Fruit fly (Drosophila melanogaster) whole organism, embryonic: Measurements from ENCODE around the gene CG2889.

Source experiments
- Adf1 ChIP-seq: fragments of 200-800 bp; sonication (Bioruptor generic); IDR thresholded peaks from 2 replicates; pipeline ENCODE4 v1.3.6; 2022; ENCODE audit warnings: missing biosample characterization, missing genetic modification characterization
- CG11456 ChIP-seq: fragments of 200-800 bp; sonication (Bioruptor generic); IDR thresholded peaks from 3 replicates; pipeline ENCODE4 v1.3.6; 2022; ENCODE audit warnings: missing biosample characterization, missing genetic modification characterization
- CG11560 ChIP-seq: fragments of 200-800 bp; sonication (Bioruptor generic); IDR thresholded peaks from 3 replicates; pipeline ENCODE4 v1.3.6; 2022; ENCODE audit warnings: missing biosample characterization, missing genetic modification characterization
- CG11723 ChIP-seq: fragments of 200-800 bp; sonication (Bioruptor generic); optimal IDR thresholded peaks from 2 replicates; lab custom pipeline; 2017; ENCODE audit warnings: missing biosample characterization, mild to moderate bottlenecking, missing genetic modification characterization
- CG12155 ChIP-seq: fragments of 200-800 bp; sonication (Bioruptor generic); optimal IDR thresholded peaks from 3 replicates; lab custom pipeline; 2016; ENCODE audit warnings: missing biosample characterization, missing genetic modification characterization
- CG12659 ChIP-seq: fragments of 200-800 bp; sonication (Bioruptor generic); optimal IDR thresholded peaks from 3 replicates; lab custom pipeline; 2017; ENCODE audit warnings: mild to moderate bottlenecking, missing biosample characterization, missing genetic modification reagents, missing genetic modification characterization
- CG13424 ChIP-seq: fragments of 200-800 bp; sonication (Bioruptor generic); optimal IDR thresholded peaks from 2 replicates; lab custom pipeline; 2019; ENCODE audit warnings: missing biosample characterization, mild to moderate bottlenecking, missing genetic modification characterization, moderate library complexity
- CG16779 ChIP-seq: fragments of 200-800 bp; sonication (Bioruptor generic); IDR thresholded peaks from 2 replicates; pipeline ENCODE4 v1.3.6; 2022; ENCODE audit warnings: missing biosample characterization, missing genetic modification characterization
- CG2116 ChIP-seq: fragments of 200-800 bp; sonication (Bioruptor generic); optimal IDR thresholded peaks from 3 replicates; lab custom pipeline; 2018; ENCODE audit warnings: missing biosample characterization, mild to moderate bottlenecking, missing genetic modification characterization
- CG2199 ChIP-seq: fragments of 200-800 bp; sonication (Bioruptor generic); IDR thresholded peaks from 3 replicates; pipeline ENCODE4 v1.3.6; 2022; ENCODE audit warnings: missing biosample characterization, missing genetic modification characterization
- CG3065 ChIP-seq: fragments of 200-800 bp; sonication (Bioruptor generic); optimal IDR thresholded peaks from 2 replicates; lab custom pipeline; 2016; ENCODE audit warnings: missing biosample characterization, missing genetic modification characterization
- CG31441 ChIP-seq: fragments of 200-800 bp; sonication (Bioruptor generic); IDR thresholded peaks from 2 replicates; pipeline ENCODE4 v1.3.6; 2022; ENCODE audit warnings: missing biosample characterization, missing genetic modification characterization
- CG32767 ChIP-seq: fragments of 200-800 bp; sonication (Bioruptor generic); IDR thresholded peaks from 2 replicates; pipeline ENCODE4 v1.3.6; 2022; ENCODE audit warnings: missing biosample characterization, missing genetic modification characterization
- CG6654 ChIP-seq: fragments of 200-800 bp; sonication (Bioruptor generic); optimal IDR thresholded peaks from 2 replicates; lab custom pipeline; 2017; ENCODE audit warnings: missing biosample characterization, mild to moderate bottlenecking, missing genetic modification characterization
- CG6683 ChIP-seq: fragments of 200-800 bp; sonication (Bioruptor generic); optimal IDR thresholded peaks from 2 replicates; lab custom pipeline; 2017; ENCODE audit warnings: missing biosample characterization, mild to moderate bottlenecking, missing genetic modification characterization, missing genetic modification reagents
- CG6791 ChIP-seq: fragments of 200-800 bp; sonication (Bioruptor generic); IDR thresholded peaks from 3 replicates; pipeline ENCODE4 v1.3.6; 2022; ENCODE audit warnings: missing biosample characterization, missing genetic modification characterization; ENCODE audit not compliant: partially characterized antibody
- CG7372 ChIP-seq: fragments of 200-800 bp; sonication (Bioruptor generic); IDR thresholded peaks from 2 replicates; pipeline ENCODE4 v1.3.6; 2022; ENCODE audit warnings: missing biosample characterization, missing genetic modification characterization
- CrebB ChIP-seq: fragments of 200-800 bp; sonication (Bioruptor generic); optimal IDR thresholded peaks from 3 replicates; lab custom pipeline; 2018; ENCODE audit warnings: missing biosample characterization, mild to moderate bottlenecking, missing genetic modification characterization
- Deaf1 ChIP-seq: fragments of 200-800 bp; optimal IDR thresholded peaks from 3 replicates; lab custom pipeline; 2019; ENCODE audit warnings: missing biosample characterization, mild to moderate bottlenecking, missing genetic modification characterization, moderate library complexity
- Dref ChIP-seq: fragments of 200-800 bp; sonication (Bioruptor generic); IDR thresholded peaks from 2 replicates; pipeline ENCODE4 v1.3.6; 2022; ENCODE audit warnings: missing biosample characterization, missing genetic modification characterization
- Gug ChIP-seq: fragments of 200-800 bp; sonication (Bioruptor generic); IDR thresholded peaks from 4 replicates; pipeline ENCODE4 v1.3.6; 2022; ENCODE audit warnings: missing biosample characterization, missing genetic modification characterization
- Lim3 ChIP-seq: fragments of 200-800 bp; sonication (Bioruptor generic); IDR thresholded peaks from 2 replicates; pipeline ENCODE4 v1.3.6; 2022; ENCODE audit warnings: missing biosample characterization, missing genetic modification characterization
- Mes4 ChIP-seq: fragments of 200-800 bp; sonication (Bioruptor generic); optimal IDR thresholded peaks from 2 replicates; lab custom pipeline; 2016; ENCODE audit warnings: missing biosample characterization, missing genetic modification characterization
- Optix ChIP-seq: fragments of 200-800 bp; sonication (Bioruptor generic); IDR thresholded peaks from 3 replicates; pipeline ENCODE4 v1.3.6; 2022; ENCODE audit warnings: missing biosample characterization, missing genetic modification characterization
- Ptx1 ChIP-seq: fragments of 200-800 bp; sonication (Bioruptor generic); IDR thresholded peaks from 2 replicates; pipeline ENCODE4 v1.3.6; 2022; ENCODE audit warnings: missing biosample characterization, missing genetic modification characterization
- Spps ChIP-seq: fragments of 200-800 bp; sonication (Bioruptor generic); optimal IDR thresholded peaks from 2 replicates; lab custom pipeline; 2018; ENCODE audit warnings: missing biosample characterization, mild to moderate bottlenecking, missing genetic modification characterization
- Sry-β ChIP-seq: fragments of 200-800 bp; sonication (Bioruptor generic); optimal IDR thresholded peaks from 2 replicates; lab custom pipeline; 2018; ENCODE audit warnings: missing biosample characterization, mild to moderate bottlenecking, missing genetic modification characterization, moderate library complexity
- Ssrp ChIP-seq: fragments of 200-800 bp; sonication (Bioruptor generic); optimal IDR thresholded peaks from 2 replicates; lab custom pipeline; 2018; ENCODE audit warnings: missing biosample characterization, mild to moderate bottlenecking, missing genetic modification characterization, moderate library complexity
- Vsx1 ChIP-seq: fragments of 200-800 bp; sonication (Bioruptor generic); optimal IDR thresholded peaks from 2 replicates; lab custom pipeline; 2017; ENCODE audit warnings: missing biosample characterization, mild to moderate bottlenecking, missing genetic modification characterization, missing genetic modification reagents
- amos ChIP-seq: fragments of 200-800 bp; sonication (Bioruptor generic); IDR thresholded peaks from 2 replicates; pipeline ENCODE4 v1.3.6; 2022; ENCODE audit warnings: missing biosample characterization, missing genetic modification characterization; ENCODE audit not compliant: partially characterized antibody
- bigmax ChIP-seq: fragments of 200-800 bp; sonication (Bioruptor generic); optimal IDR thresholded peaks from 2 replicates; lab custom pipeline; 2018; ENCODE audit warnings: missing biosample characterization, mild to moderate bottlenecking, missing genetic modification characterization
- cg ChIP-seq: fragments of 200-800 bp; sonication (Bioruptor generic); optimal IDR thresholded peaks from 3 replicates; lab custom pipeline; 2019; ENCODE audit warnings: missing biosample characterization, mild to moderate bottlenecking, missing genetic modification characterization, moderate library complexity
- crol ChIP-seq: fragments of 200-800 bp; sonication (Bioruptor generic); IDR thresholded peaks from 2 replicates; pipeline ENCODE4 v1.3.6; 2022; ENCODE audit warnings: missing biosample characterization, missing genetic modification characterization
- dan ChIP-seq: fragments of 200-800 bp; sonication (Bioruptor generic); IDR thresholded peaks from 2 replicates; pipeline ENCODE4 v1.3.6; 2022; ENCODE audit warnings: missing biosample characterization, missing genetic modification characterization
- dm ChIP-seq: fragments of 200-800 bp; sonication (Bioruptor generic); optimal IDR thresholded peaks from 3 replicates; lab custom pipeline; 2016; ENCODE audit warnings: missing biosample characterization, missing genetic modification characterization
- fd64A ChIP-seq: fragments of 200-800 bp; sonication (Bioruptor generic); optimal IDR thresholded peaks from 3 replicates; lab custom pipeline; 2018; ENCODE audit warnings: missing biosample characterization, mild to moderate bottlenecking, missing genetic modification characterization
- gem ChIP-seq: fragments of 200-800 bp; sonication (Bioruptor generic); optimal IDR thresholded peaks from 2 replicates; lab custom pipeline; 2019; ENCODE audit warnings: missing biosample characterization, mild to moderate bottlenecking, missing genetic modification characterization, moderate library complexity
- h ChIP-seq: fragments of >200 bp; optimal IDR thresholded peaks from 2 replicates; lab custom pipeline; 2017
- insv ChIP-seq, 2 experiments: fragments of 200-800 bp; sonication (Bioruptor generic); optimal IDR thresholded peaks; 3 replicates each; lab custom pipeline; 2016 to 2018; ENCODE audit warnings: missing biosample characterization in 2 of 2, missing genetic modification characterization in 2 of 2
- lmd ChIP-seq: fragments of 200-800 bp; sonication (Bioruptor generic); IDR thresholded peaks from 2 replicates; pipeline ENCODE4 v1.3.6; 2022; ENCODE audit warnings: missing biosample characterization, missing genetic modification characterization
- lola ChIP-seq, 3 experiments: fragments of >200 bp in 2 of 3; fragments of 200-800 bp in 1 of 3; sonication (Bioruptor generic) in 1 of 3; optimal IDR thresholded peaks; 2 replicates each; lab custom pipeline; 2017 to 2019; ENCODE audit warnings: missing biosample characterization in 3 of 3, missing genetic modification characterization in 3 of 3, mild to moderate bottlenecking in 1 of 3, moderate library complexity in 1 of 3
- odd ChIP-seq: fragments of 200-800 bp; sonication (Bioruptor generic); optimal IDR thresholded peaks from 2 replicates; lab custom pipeline; 2017; ENCODE audit warnings: missing biosample characterization, mild to moderate bottlenecking, missing genetic modification characterization
- otp ChIP-seq: fragments of 200-800 bp; sonication (Bioruptor generic); IDR thresholded peaks from 3 replicates; pipeline ENCODE4, ENCODE4 v1.3.6; 2022; ENCODE audit warnings: missing biosample characterization, missing genetic modification characterization
- pan ChIP-seq, 4 experiments: fragments of >200 bp in 3 of 4; fragments of 200-800 bp in 1 of 4; sonication (Bioruptor generic) in 1 of 4; optimal IDR thresholded peaks in 3 of 4; IDR thresholded peaks in 1 of 4; 2 replicates each; pipeline versions ENCODE4 v1.3.6 to Lab custom; 2017 to 2022; ENCODE audit warnings: missing biosample characterization in 2 of 4, missing genetic modification characterization in 2 of 4, mixed read lengths in 1 of 4
- pros ChIP-seq: fragments of 200-800 bp; sonication (Bioruptor generic); optimal IDR thresholded peaks from 3 replicates; lab custom pipeline; 2019; ENCODE audit warnings: missing biosample characterization, mild to moderate bottlenecking, missing genetic modification characterization, moderate library complexity
- pzg ChIP-seq: fragments of 200-800 bp; sonication (Bioruptor generic); optimal IDR thresholded peaks from 3 replicates; lab custom pipeline; 2018; ENCODE audit warnings: missing biosample characterization, mild to moderate bottlenecking, missing genetic modification characterization, moderate library complexity
- rib ChIP-seq: fragments of 200-800 bp; sonication (Bioruptor generic); IDR thresholded peaks from 2 replicates; pipeline ENCODE4 v1.3.6; 2022; ENCODE audit warnings: missing biosample characterization, missing genetic modification characterization
- row ChIP-seq: fragments of 200-800 bp; sonication (Bioruptor generic); IDR thresholded peaks from 3 replicates; pipeline ENCODE4 v1.3.6; 2022; ENCODE audit warnings: missing biosample characterization, missing genetic modification characterization
- tap ChIP-seq: fragments of 200-800 bp; optimal IDR thresholded peaks from 3 replicates; lab custom pipeline; 2019; ENCODE audit warnings: missing biosample characterization, mild to moderate bottlenecking, missing genetic modification characterization, moderate library complexity
- vnd ChIP-seq: fragments of 200-800 bp; sonication (Bioruptor generic); IDR thresholded peaks from 3 replicates; pipeline ENCODE4 v1.3.6; 2022; ENCODE audit warnings: missing biosample characterization, missing genetic modification characterization; ENCODE audit not compliant: partially characterized antibody

Gene CG2889

dm6 chrX:10472614-10473248, 1.0 kb upstream of the CG2889 start (continued):
- TF ChIP-seq CG13424 (tag; lab: Kevin White, UChicago), result no peak
- TF ChIP-seq otp (GFP tag; lab: Robert Waterston, UW), result no peak
- TF ChIP-seq pros (GFP tag; lab: Kevin White, UChicago), result peak; percentile 31
- TF ChIP-seq Vsx1 (GFP tag; lab: Kevin White, UChicago), result no peak
- no peak for TF ChIP-seq lola (GFP tag; optimal IDR thresholded peaks at IDR 0.05; lab: Kevin White, UChicago)
- no peak for TF ChIP-seq CG11723 (GFP tag; lab: Kevin White, UChicago)
- no peak for TF ChIP-seq CG11456 (GFP tag; lab: Robert Waterston, UW)
- peak; percentile 97 for TF ChIP-seq crol (GFP tag; lab: Robert Waterston, UW)
- no peak for TF ChIP-seq CG12155
- no peak for TF ChIP-seq Ssrp (tag; lab: Kevin White, UChicago)
- no peak for TF ChIP-seq bigmax (GFP tag; lab: Kevin White, UChicago)
- TF ChIP-seq pzg, result peak; percentile 32
- TF ChIP-seq pan (optimal IDR thresholded peaks at IDR 0.05; lab: Kevin White, UChicago), result no peak
- TF ChIP-seq pan (GFP tag; optimal IDR thresholded peaks at IDR 0.05 in 1 of 2, IDR thresholded peaks at IDR 0.05 in 1 of 2), result peak in 1 of 2 experiments; percentile 27
- TF ChIP-seq CG6683 (GFP tag; lab: Kevin White, UChicago), result no peak
- no peak for TF ChIP-seq Spps (tag; lab: Kevin White, UChicago)
- TF ChIP-seq dm (GFP tag; lab: Kevin White, UChicago), result peak; percentile 15
- no peak for TF ChIP-seq dan
- no peak for TF ChIP-seq Ptx1
- TF ChIP-seq CrebB (tag; lab: Kevin White, UChicago), result no peak
- no peak for TF ChIP-seq tap (tag; lab: Kevin White, UChicago)
- no peak for TF ChIP-seq CG31441 (GFP tag; lab: Robert Waterston, UW)
- peak; percentile 48; the same call in 2 of the 3 replicates for TF ChIP-seq CG6791
- TF ChIP-seq CG7372 (GFP tag; lab: Robert Waterston, UW), result no peak
- TF ChIP-seq CG2116, result peak; percentile 27
- no peak for TF ChIP-seq CG6654
- TF ChIP-seq row (GFP tag; lab: Robert Waterston, UW), result 0 out of 3 replicates have a peak, but pooled peaks have one; percentile 16
- no peak for TF ChIP-seq gem (tag; lab: Kevin White, UChicago)
- TF ChIP-seq Mes4, result no peak
- TF ChIP-seq amos (GFP tag; lab: Robert Waterston, UW), result peak; percentile 24; the same call in 1 of the 2 replicates
- TF ChIP-seq CG16779 (GFP tag; lab: Robert Waterston, UW), result no peak
- no peak for TF ChIP-seq Lim3
- no peak for TF ChIP-seq odd (GFP tag; lab: Kevin White, UChicago)
- no peak for TF ChIP-seq h
- TF ChIP-seq lmd (GFP tag; lab: Robert Waterston, UW), result no peak
- no peak for TF ChIP-seq Dref (GFP tag; lab: Robert Waterston, UW)
- TF ChIP-seq insv (GFP tag; optimal IDR thresholded peaks at IDR 0.05; lab: Kevin White, UChicago), result no peak
- 0 out of 2 replicates have a peak, but pooled peaks have one; percentile 18 for TF ChIP-seq CG32767 (GFP tag; lab: Robert Waterston, UW)
- TF ChIP-seq Gug (GFP tag; lab: Robert Waterston, UW), result no peak
- TF ChIP-seq CG3065, result no peak
- peak; percentile 91 for TF ChIP-seq cg
- no peak for TF ChIP-seq fd64A (GFP tag; lab: Kevin White, UChicago)
- TF ChIP-seq CG2199, result 0 out of 3 replicates have a peak, but pooled peaks have one; percentile 29
- peak; percentile 46; the same call in 1 of the 2 replicates for TF ChIP-seq rib
- TF ChIP-seq CG11560 (tag; lab: Robert Waterston, UW), result no peak
- TF ChIP-seq Adf1, result peak; percentile 96
- no peak for TF ChIP-seq vnd (GFP tag; lab: Robert Waterston, UW)
- TF ChIP-seq Optix, result no peak
- no peak for TF ChIP-seq Deaf1 (tag; lab: Kevin White, UChicago)
- TF ChIP-seq Sry-β (GFP tag; lab: Kevin White, UChicago), result no peak
- TF ChIP-seq CG12659 (GFP tag; lab: Kevin White, UChicago), result peak; percentile 59
